Worm (Caenorhabditis elegans) whole organism, L4 larva: ENCODE measurements around the gene ran-1.

Experiments used
- D1046.2 ChIP-seq: fragments of 200-800 bp; sonication (Bioruptor generic); IDR thresholded peaks from 2 replicates; pipeline ENCODE4 v1.3.6; 2022; ENCODE audit warnings: missing genetic modification characterization, missing compliant biosample characterization
- F37D6.2 ChIP-seq: sonication (generic microtip); optimal IDR thresholded peaks from 2 replicates; lab custom pipeline; 2016; ENCODE audit warnings: mild to moderate bottlenecking, missing genetic modification characterization, missing compliant biosample characterization
- F49E8.2 ChIP-seq: sonication (generic microtip); optimal IDR thresholded peaks from 2 replicates; lab custom pipeline; 2016; ENCODE audit warnings: missing compliant biosample characterization, mild to moderate bottlenecking, missing genetic modification characterization, borderline replicate concordance
- T20F7.1 ChIP-seq: fragments of 200-800 bp; sonication (Bioruptor generic); optimal IDR thresholded peaks from 2 replicates; lab custom pipeline; 2018; ENCODE audit warnings: mild to moderate bottlenecking, missing genetic modification characterization, missing compliant biosample characterization
- T26A8.4 ChIP-seq: fragments of 200-800 bp; sonication (Bioruptor generic); IDR thresholded peaks from 2 replicates; pipeline ENCODE4 v1.3.6; 2022; ENCODE audit warnings: missing genetic modification characterization, missing compliant biosample characterization
- Y105C5A.15 ChIP-seq: fragments of 200-800 bp; sonication (Bioruptor generic); IDR thresholded peaks from 2 replicates; pipeline ENCODE4 v1.3.6; 2022; ENCODE audit warnings: missing genetic modification characterization, missing compliant biosample characterization
- Y48G9A.11 ChIP-seq: fragments of 200-800 bp; sonication (Bioruptor generic); IDR thresholded peaks from 2 replicates; pipeline ENCODE4 v1.3.6; 2022; ENCODE audit warnings: missing genetic modification reagents, missing genetic modification characterization, missing compliant biosample characterization
- ZK546.5 ChIP-seq, 2 experiments: sonication (generic microtip); optimal IDR thresholded peaks; 2 replicates each; lab custom pipeline; 2017; ENCODE audit warnings: missing biosample characterization in 2 of 2, missing genetic modification characterization in 2 of 2
- aha-1 ChIP-seq: fragments of 150-350 bp; peaks from one replicate; lab custom pipeline; 2014; ENCODE audit warnings: missing biosample characterization, missing genetic modification characterization
- aly-2 ChIP-seq: sonication (generic microtip); optimal IDR thresholded peaks from 2 replicates; lab custom pipeline; 2018; ENCODE audit warnings: missing biosample characterization, missing genetic modification characterization
- attf-4 ChIP-seq: sonication (generic microtip); optimal IDR thresholded peaks from 3 replicates; lab custom pipeline; 2017; ENCODE audit warnings: missing biosample characterization, missing genetic modification characterization
- ceh-20 ChIP-seq: fragments of 200-800 bp; sonication (Bioruptor generic); IDR thresholded peaks from 2 replicates; pipeline ENCODE4 v1.3.6; 2022; ENCODE audit warnings: missing genetic modification reagents, missing genetic modification characterization, missing compliant biosample characterization
- ceh-28 ChIP-seq: fragments of 150-350 bp; optimal IDR thresholded peaks from 2 replicates; lab custom pipeline; 2014; ENCODE audit warnings: missing biosample characterization, missing genetic modification reagents, missing genetic modification characterization
- ceh-32 ChIP-seq: sonication (generic microtip); optimal IDR thresholded peaks from 2 replicates; lab custom pipeline; 2016; ENCODE audit warnings: mild to moderate bottlenecking, missing genetic modification characterization, missing compliant biosample characterization; ENCODE audit not compliant: poor library complexity
- ceh-44 ChIP-seq: fragments of 200-800 bp; sonication (Bioruptor generic); IDR thresholded peaks from 2 replicates; pipeline ENCODE4 v1.3.6; 2022; ENCODE audit warnings: missing genetic modification reagents, missing genetic modification characterization, missing compliant biosample characterization
- ceh-62 ChIP-seq: sonication (generic microtip); optimal IDR thresholded peaks from 2 replicates; lab custom pipeline; 2017; ENCODE audit warnings: missing biosample characterization, missing genetic modification characterization
- ceh-82 ChIP-seq: sonication (generic microtip); optimal IDR thresholded peaks from 2 replicates; lab custom pipeline; 2017; ENCODE audit warnings: missing biosample characterization, missing genetic modification characterization
- ces-1 ChIP-seq: fragments of 150-350 bp; sonication (generic microtip); optimal IDR thresholded peaks from 4 replicates; lab custom pipeline; 2014; ENCODE audit warnings: missing biosample characterization, missing genetic modification reagents, missing genetic modification characterization
- dmd-6 ChIP-seq: fragments of 200-800 bp; sonication (Bioruptor generic); IDR thresholded peaks from 2 replicates; pipeline ENCODE4 v1.3.6; 2022; ENCODE audit warnings: missing genetic modification reagents, missing genetic modification characterization, missing compliant biosample characterization
- dmd-8 ChIP-seq: fragments of 200-800 bp; sonication (Bioruptor generic); IDR thresholded peaks from 2 replicates; pipeline ENCODE4 v1.3.6; 2022; ENCODE audit warnings: missing genetic modification characterization, missing compliant biosample characterization
- hlh-30 ChIP-seq: sonication (generic microtip); optimal IDR thresholded peaks from 2 replicates; lab custom pipeline; 2017; ENCODE audit warnings: antibody characterized with exemption, mild to moderate bottlenecking, missing genetic modification characterization, missing compliant biosample characterization; ENCODE audit not compliant: insufficient read depth
- lin-1 ChIP-seq: fragments of 200-800 bp; sonication (Bioruptor generic); IDR thresholded peaks from 2 replicates; pipeline ENCODE4 v1.3.6; 2022; ENCODE audit warnings: missing genetic modification reagents, missing genetic modification characterization, missing compliant biosample characterization
- lin-13 ChIP-seq: fragments of 150-350 bp; optimal IDR thresholded peaks from 2 replicates; lab custom pipeline; 2014; ENCODE audit warnings: missing biosample characterization, missing genetic modification reagents, missing genetic modification characterization
- lin-29 ChIP-seq: fragments of 200-800 bp; sonication (Bioruptor generic); IDR thresholded peaks from 2 replicates; pipeline ENCODE4 v1.3.6; 2022; ENCODE audit warnings: missing genetic modification reagents, missing genetic modification characterization, missing compliant biosample characterization
- mes-2 ChIP-seq: sonication (generic microtip); optimal IDR thresholded peaks from 2 replicates; lab custom pipeline; 2016; ENCODE audit warnings: missing genotype, mild to moderate bottlenecking, missing genetic modification characterization, missing compliant biosample characterization; ENCODE audit not compliant: poor library complexity, severe bottlenecking
- nhr-10 ChIP-seq: fragments of 150-350 bp; optimal IDR thresholded peaks from 2 replicates; lab custom pipeline; 2014; ENCODE audit warnings: missing biosample characterization, missing genetic modification characterization
- nhr-11 ChIP-seq: fragments of 150-350 bp; optimal IDR thresholded peaks from 2 replicates; lab custom pipeline; 2014; ENCODE audit warnings: missing biosample characterization, missing genetic modification characterization
- nhr-111 ChIP-seq: fragments of 200-800 bp; sonication (Bioruptor generic); optimal IDR thresholded peaks from 2 replicates; lab custom pipeline; 2018; ENCODE audit warnings: mild to moderate bottlenecking, missing genetic modification characterization, missing compliant biosample characterization
- nhr-28 ChIP-seq: fragments of 150-350 bp; optimal IDR thresholded peaks from 2 replicates; lab custom pipeline; 2014; ENCODE audit warnings: missing biosample characterization, missing genetic modification characterization
- nhr-41 ChIP-seq: fragments of 200-800 bp; sonication (Bioruptor generic); IDR thresholded peaks from 2 replicates; pipeline ENCODE4 v1.3.6; 2022; ENCODE audit warnings: missing genetic modification reagents, missing genetic modification characterization, missing compliant biosample characterization
- nhr-42 ChIP-seq: fragments of 200-800 bp; sonication (Bioruptor generic); IDR thresholded peaks from 2 replicates; pipeline ENCODE4 v1.3.6; 2022; ENCODE audit warnings: missing genetic modification characterization, missing compliant biosample characterization
- nhr-6 ChIP-seq: fragments of 150-350 bp; optimal IDR thresholded peaks from 2 replicates; lab custom pipeline; 2014; ENCODE audit warnings: missing biosample characterization, missing genetic modification characterization
- saeg-2 ChIP-seq: fragments of 200-800 bp; sonication (Bioruptor generic); IDR thresholded peaks from 2 replicates; pipeline ENCODE4 v1.3.6; 2022; ENCODE audit warnings: missing genetic modification reagents, missing genetic modification characterization, missing compliant biosample characterization
- sdz-12 ChIP-seq: fragments of 200-800 bp; sonication (Bioruptor generic); optimal IDR thresholded peaks from 2 replicates; lab custom pipeline; 2018; ENCODE audit warnings: mild to moderate bottlenecking, missing genetic modification characterization, missing compliant biosample characterization
- snpc-4 ChIP-seq: fragments of 150-350 bp; optimal IDR thresholded peaks from 2 replicates; lab custom pipeline; 2014; ENCODE audit warnings: missing biosample characterization, missing genetic modification characterization
- zag-1 ChIP-seq: fragments of 150-350 bp; optimal IDR thresholded peaks from 2 replicates; lab custom pipeline; 2014; ENCODE audit warnings: missing biosample characterization, missing genetic modification characterization
- zfp-2 ChIP-seq: sonication (generic microtip); optimal IDR thresholded peaks from 2 replicates; lab custom pipeline; 2016; ENCODE audit warnings: mild to moderate bottlenecking, missing genetic modification characterization, missing compliant biosample characterization
- zip-11 ChIP-seq: fragments of 200-800 bp; sonication (Bioruptor generic); IDR thresholded peaks from 2 replicates; pipeline ENCODE4 v1.3.6; 2022; ENCODE audit warnings: missing genetic modification characterization, missing compliant biosample characterization
- zip-2 ChIP-seq: fragments of 150-350 bp; optimal IDR thresholded peaks from 2 replicates; lab custom pipeline; 2014; ENCODE audit warnings: missing biosample characterization, missing genetic modification characterization

Gene ran-1

ce11 chrIII:10747620-10748479, at the start of gene ran-1, which contains the start of gene dkc-1 (continued):
- TF ChIP-seq ceh-62 (tag; lab: Kevin White, UChicago), result no peak
- no peak for TF ChIP-seq T20F7.1 (GFP tag; lab: Kevin White, UChicago)
- TF ChIP-seq dmd-8 (GFP tag; lab: Robert Waterston, UW), result no peak
- TF ChIP-seq F37D6.2 (tag; lab: Kevin White, UChicago), result peak; percentile 15
- TF ChIP-seq nhr-10 (tag; lab: Kevin White, UChicago), result no peak
- TF ChIP-seq ceh-20 (GFP tag; lab: Robert Waterston, UW), result no peak
- TF ChIP-seq D1046.2 (GFP tag; lab: Robert Waterston, UW), result no peak; the same call in 1 of the 2 replicates

DNA sequence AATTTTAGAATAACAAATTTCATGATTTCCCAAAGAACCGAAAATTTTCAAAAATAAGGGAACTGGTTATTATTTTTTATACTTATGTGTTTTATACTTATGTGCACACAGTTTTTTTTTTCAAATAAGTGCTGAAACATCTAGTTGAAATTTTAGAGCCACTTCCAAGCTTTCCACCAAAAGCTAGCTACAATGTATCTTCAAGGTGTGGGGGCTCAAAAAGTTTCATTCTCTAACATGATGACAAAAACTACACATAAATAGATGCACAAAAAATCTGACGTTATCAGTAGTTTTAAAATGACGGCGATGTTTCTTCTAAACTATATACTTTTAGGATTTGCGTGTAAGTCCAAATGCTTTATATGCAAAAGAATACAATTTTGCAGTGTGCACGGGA, 46.5 kb upstream of the ran-1 start, which contains the start of gene clec-163:
Gene clec-163 (plus strand): TSS at position 301 of the 400 bp plus-strand sequence.
- no peak for TF ChIP-seq nhr-111
- no peak for TF ChIP-seq aly-2 (tag; lab: Kevin White, UChicago)
- no peak for TF ChIP-seq F49E8.2
- no peak for TF ChIP-seq ceh-32 (tag; lab: Kevin White, UChicago)
- TF ChIP-seq hlh-30 (tag; lab: Kevin White, UChicago), result no peak
- TF ChIP-seq ceh-82 (tag; lab: Kevin White, UChicago), result no peak
- no peak for TF ChIP-seq nhr-6 (tag; lab: Kevin White, UChicago)
- no peak for TF ChIP-seq nhr-41 (GFP tag; lab: Robert Waterston, UW)

DNA sequence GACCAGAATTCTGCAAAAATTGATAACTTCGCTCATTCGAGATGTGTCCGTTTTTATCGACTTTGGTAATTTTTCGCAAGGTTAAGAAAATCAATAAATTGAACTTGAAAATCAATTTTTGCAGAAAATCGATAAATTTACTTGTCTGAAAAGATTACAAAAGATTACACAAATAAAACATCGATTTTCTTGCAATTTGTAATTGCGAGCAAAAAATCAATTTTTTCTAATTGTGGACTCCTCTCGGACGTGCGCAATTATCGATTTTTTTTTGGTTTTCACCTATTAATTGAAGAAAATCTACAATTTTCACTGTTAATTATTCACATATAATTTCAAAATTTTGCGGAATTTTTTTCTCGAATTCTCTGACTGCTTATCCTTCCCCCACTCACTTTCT, 43.7 kb upstream of the ran-1 start:
- TF ChIP-seq nhr-111 (no peak), zip-2 (tag; lab: Kevin White, UChicago) (no peak), attf-4 (no peak), aha-1 (peak; percentile 16), T26A8.4 (GFP tag; lab: Robert Waterston, UW) (no peak), dmd-6 (GFP tag; lab: Robert Waterston, UW) (no peak), ceh-28 (peak; percentile 80), nhr-41 (GFP tag; lab: Robert Waterston, UW) (no peak), ceh-20 (GFP tag; lab: Robert Waterston, UW) (no peak), ZK546.5 (tag; optimal IDR thresholded peaks at IDR 0.05; lab: Kevin White, UChicago) (no peak), mes-2 (tag; lab: Kevin White, UChicago) (no peak), ceh-44 (GFP tag; lab: Robert Waterston, UW) (no peak), zag-1 (tag; lab: Kevin White, UChicago) (no peak), lin-13 (no peak)

ce11 chrIII:10783052-10783451, 35.5 kb upstream of the ran-1 start:
- no peak for TF ChIP-seq aly-2 (tag; lab: Kevin White, UChicago)

ce11 chrIII:10781553-10781952, 34.0 kb upstream of the ran-1 start, which contains the start of gene ptr-19:
TSS of gene ptr-19 (plus strand) at chrIII:10781853.
- no peak for TF ChIP-seq nhr-42 (GFP tag; lab: Robert Waterston, UW)
- no peak for TF ChIP-seq lin-29
- TF ChIP-seq zfp-2 (tag; lab: Kevin White, UChicago), result no peak
- no peak for TF ChIP-seq Y48G9A.11 (GFP tag; lab: Robert Waterston, UW)
- no peak for TF ChIP-seq zip-11
- no peak for TF ChIP-seq ceh-32 (tag; lab: Kevin White, UChicago)
- TF ChIP-seq lin-1, result no peak
- TF ChIP-seq nhr-28 (tag; lab: Kevin White, UChicago), result no peak
- TF ChIP-seq Y105C5A.15 (GFP tag; lab: Robert Waterston, UW), result no peak
- TF ChIP-seq nhr-11 (tag; lab: Kevin White, UChicago), result no peak
- TF ChIP-seq saeg-2 (GFP tag; lab: Robert Waterston, UW), result no peak
- no peak for TF ChIP-seq snpc-4 (tag; lab: Kevin White, UChicago)
- no peak for TF ChIP-seq ces-1
- no peak for TF ChIP-seq sdz-12 (GFP tag; lab: Kevin White, UChicago)
- TF ChIP-seq, all 104 proteins: peak for 0
